Worm (Caenorhabditis elegans) whole organism, L4 larva: ENCODE measurements around the gene ltah-1.2.

Source experiments
- F26F4.8 ChIP-seq: fragments of 200-800 bp; sonication (Bioruptor generic); conservative IDR thresholded peaks from 2 replicates; pipeline ENCODE4 v1.3.6; 2022; ENCODE audit warnings: missing genetic modification characterization, missing compliant biosample characterization
- F49E8.2 ChIP-seq: sonication (generic microtip); optimal IDR thresholded peaks from 2 replicates; lab custom pipeline; 2016; ENCODE audit warnings: missing compliant biosample characterization, mild to moderate bottlenecking, missing genetic modification characterization, borderline replicate concordance
- aha-1 ChIP-seq: fragments of 150-350 bp; peaks from one replicate; lab custom pipeline; 2014; ENCODE audit warnings: missing biosample characterization, missing genetic modification characterization
- aly-2 ChIP-seq: sonication (generic microtip); optimal IDR thresholded peaks from 2 replicates; lab custom pipeline; 2018; ENCODE audit warnings: missing biosample characterization, missing genetic modification characterization
- ama-1 ChIP-seq: fragments of 150-350 bp; optimal IDR thresholded peaks from 2 replicates; lab custom pipeline; 2014; ENCODE audit warnings: inconsistent platforms, mixed read lengths
- arid-1 ChIP-seq: fragments of 200-800 bp; sonication (Bioruptor generic); conservative IDR thresholded peaks from 2 replicates; pipeline ENCODE4 v1.3.6; 2022; ENCODE audit warnings: missing genetic modification reagents, missing genetic modification characterization, missing compliant biosample characterization
- attf-4 ChIP-seq: sonication (generic microtip); optimal IDR thresholded peaks from 3 replicates; lab custom pipeline; 2017; ENCODE audit warnings: missing biosample characterization, missing genetic modification characterization
- ceh-28 ChIP-seq: fragments of 150-350 bp; optimal IDR thresholded peaks from 2 replicates; lab custom pipeline; 2014; ENCODE audit warnings: missing biosample characterization, missing genetic modification reagents, missing genetic modification characterization
- ceh-62 ChIP-seq: sonication (generic microtip); optimal IDR thresholded peaks from 2 replicates; lab custom pipeline; 2017; ENCODE audit warnings: missing biosample characterization, missing genetic modification characterization
- ctbp-1 ChIP-seq: fragments of 200-800 bp; sonication (Bioruptor generic); IDR thresholded peaks from 2 replicates; pipeline ENCODE4 v1.3.6; 2022; ENCODE audit warnings: missing genetic modification reagents, missing genetic modification characterization, missing compliant biosample characterization
- daf-16 ChIP-seq, 3 experiments: sonication (generic microtip); optimal IDR thresholded peaks; 2 replicates each; lab custom pipeline; 2016 to 2017; ENCODE audit warnings: missing genetic modification characterization in 3 of 3, missing genetic modification reagents in 3 of 3, mild to moderate bottlenecking in 2 of 3, missing compliant biosample characterization in 2 of 3, missing biosample characterization in 1 of 3, moderate library complexity in 1 of 3
- dmd-6 ChIP-seq: fragments of 200-800 bp; sonication (Bioruptor generic); IDR thresholded peaks from 2 replicates; pipeline ENCODE4 v1.3.6; 2022; ENCODE audit warnings: missing genetic modification reagents, missing genetic modification characterization, missing compliant biosample characterization
- dmd-8 ChIP-seq: fragments of 200-800 bp; sonication (Bioruptor generic); IDR thresholded peaks from 2 replicates; pipeline ENCODE4 v1.3.6; 2022; ENCODE audit warnings: missing genetic modification characterization, missing compliant biosample characterization
- dmd-9 ChIP-seq: fragments of 200-800 bp; sonication (Bioruptor generic); IDR thresholded peaks from 2 replicates; pipeline ENCODE4 v1.3.6; 2022; ENCODE audit warnings: missing genetic modification reagents, missing genetic modification characterization, missing compliant biosample characterization
- dpl-1 ChIP-seq: fragments of 150-350 bp; optimal IDR thresholded peaks from 2 replicates; lab custom pipeline; 2014; ENCODE audit warnings: missing biosample characterization, missing genetic modification reagents, missing genetic modification characterization
- duxl-1 ChIP-seq: sonication (generic microtip); optimal IDR thresholded peaks from 2 replicates; lab custom pipeline; 2016; ENCODE audit warnings: mild to moderate bottlenecking, missing genetic modification characterization, moderate library complexity, missing compliant biosample characterization; ENCODE audit not compliant: poor library complexity
- egl-27 ChIP-seq: sonication (generic microtip); optimal IDR thresholded peaks from 3 replicates; lab custom pipeline; 2017; ENCODE audit warnings: missing biosample characterization, missing genetic modification reagents, missing genetic modification characterization
- egl-43 ChIP-seq: fragments of 200-800 bp; sonication (Bioruptor generic); IDR thresholded peaks from 2 replicates; pipeline ENCODE4 v1.3.6; 2022; ENCODE audit warnings: missing genetic modification reagents, missing genetic modification characterization, missing compliant biosample characterization
- fkh-10 ChIP-seq: fragments of 150-350 bp; optimal IDR thresholded peaks from 2 replicates; lab custom pipeline; 2014; ENCODE audit warnings: missing biosample characterization, missing genetic modification reagents, missing genetic modification characterization
- fos-1 ChIP-seq: fragments of 150-350 bp; optimal IDR thresholded peaks from 2 replicates; lab custom pipeline; 2014; ENCODE audit warnings: missing biosample characterization, missing genetic modification characterization
- hlh-30 ChIP-seq: sonication (generic microtip); optimal IDR thresholded peaks from 2 replicates; lab custom pipeline; 2017; ENCODE audit warnings: antibody characterized with exemption, mild to moderate bottlenecking, missing genetic modification characterization, missing compliant biosample characterization; ENCODE audit not compliant: insufficient read depth
- lin-1 ChIP-seq: fragments of 200-800 bp; sonication (Bioruptor generic); IDR thresholded peaks from 2 replicates; pipeline ENCODE4 v1.3.6; 2022; ENCODE audit warnings: missing genetic modification reagents, missing genetic modification characterization, missing compliant biosample characterization
- lin-13 ChIP-seq: fragments of 150-350 bp; optimal IDR thresholded peaks from 2 replicates; lab custom pipeline; 2014; ENCODE audit warnings: missing biosample characterization, missing genetic modification reagents, missing genetic modification characterization
- lin-39 ChIP-seq: fragments of 150-350 bp; optimal IDR thresholded peaks from 2 replicates; lab custom pipeline; 2014; ENCODE audit warnings: missing biosample characterization, missing genetic modification reagents, missing genetic modification characterization
- lir-3 ChIP-seq: sonication (generic microtip); optimal IDR thresholded peaks from 2 replicates; lab custom pipeline; 2016; ENCODE audit warnings: mild to moderate bottlenecking, missing genetic modification characterization, missing compliant biosample characterization
- lsy-2 ChIP-seq, 2 experiments: fragments of 150-350 bp in 1 of 2; sonication (generic microtip) in 1 of 2; optimal IDR thresholded peaks; 2 replicates each; lab custom pipeline; 2014 to 2017; ENCODE audit warnings: missing biosample characterization in 2 of 2, missing genetic modification characterization in 2 of 2
- mdt-29 ChIP-seq: fragments of 200-800 bp; sonication (Bioruptor generic); IDR thresholded peaks from 2 replicates; pipeline ENCODE4 v1.3.6; 2022; ENCODE audit warnings: missing genetic modification reagents, missing genetic modification characterization, missing compliant biosample characterization
- mxl-2 ChIP-seq: fragments of 200-800 bp; sonication (Bioruptor generic); conservative IDR thresholded peaks from 2 replicates; pipeline ENCODE4 v1.3.6; 2022; ENCODE audit warnings: missing genetic modification reagents, missing genetic modification characterization, missing compliant biosample characterization
- mxl-3 ChIP-seq: fragments of 200-800 bp; sonication (Bioruptor generic); optimal IDR thresholded peaks from 2 replicates; lab custom pipeline; 2018; ENCODE audit warnings: mild to moderate bottlenecking, missing genetic modification characterization, missing compliant biosample characterization
- nhr-10 ChIP-seq: fragments of 150-350 bp; optimal IDR thresholded peaks from 2 replicates; lab custom pipeline; 2014; ENCODE audit warnings: missing biosample characterization, missing genetic modification characterization
- nhr-102 ChIP-seq: sonication (generic microtip); optimal IDR thresholded peaks from 2 replicates; lab custom pipeline; 2016; ENCODE audit warnings: mild to moderate bottlenecking, missing genetic modification characterization, moderate library complexity, missing compliant biosample characterization
- nhr-11 ChIP-seq: fragments of 150-350 bp; optimal IDR thresholded peaks from 2 replicates; lab custom pipeline; 2014; ENCODE audit warnings: missing biosample characterization, missing genetic modification characterization
- nhr-111 ChIP-seq: fragments of 200-800 bp; sonication (Bioruptor generic); optimal IDR thresholded peaks from 2 replicates; lab custom pipeline; 2018; ENCODE audit warnings: mild to moderate bottlenecking, missing genetic modification characterization, missing compliant biosample characterization
- nhr-237 ChIP-seq: sonication (generic microtip); optimal IDR thresholded peaks from 2 replicates; lab custom pipeline; 2017; ENCODE audit warnings: missing biosample characterization, missing genetic modification characterization
- nhr-25 ChIP-seq: sonication (generic microtip); optimal IDR thresholded peaks from 2 replicates; lab custom pipeline; 2017; ENCODE audit warnings: missing genetic modification characterization, mild to moderate bottlenecking, missing compliant biosample characterization, antibody characterized with exemption, moderate library complexity, borderline replicate concordance; ENCODE audit not compliant: insufficient read depth
- nhr-28 ChIP-seq: fragments of 150-350 bp; optimal IDR thresholded peaks from 2 replicates; lab custom pipeline; 2014; ENCODE audit warnings: missing biosample characterization, missing genetic modification characterization
- nhr-77 ChIP-seq: fragments of 150-350 bp; optimal IDR thresholded peaks from 2 replicates; lab custom pipeline; 2014; ENCODE audit warnings: missing biosample characterization, missing genetic modification characterization
- pha-4 ChIP-seq, 2 experiments: fragments of 150-350 bp in 1 of 2; fragments of 200-800 bp in 1 of 2; sonication (Bioruptor generic) in 1 of 2; IDR thresholded peaks in 1 of 2; optimal IDR thresholded peaks in 1 of 2; 2 replicates each; pipeline versions ENCODE4 v1.3.6 to Lab custom; 2014 to 2022; ENCODE audit warnings: missing genetic modification characterization in 2 of 2, missing genetic modification reagents in 2 of 2, missing biosample characterization in 1 of 2, missing compliant biosample characterization in 1 of 2
- php-3 ChIP-seq: fragments of 200-800 bp; sonication (Bioruptor generic); IDR thresholded peaks from 2 replicates; pipeline ENCODE4 v1.3.6; 2022; ENCODE audit warnings: missing genetic modification reagents, missing genetic modification characterization, missing compliant biosample characterization
- rbr-2 ChIP-seq: sonication (generic microtip); optimal IDR thresholded peaks from 2 replicates; lab custom pipeline; 2016; ENCODE audit warnings: missing genotype, missing genetic modification characterization, missing compliant biosample characterization
- skn-1 ChIP-seq: fragments of 150-350 bp; optimal IDR thresholded peaks from 2 replicates; lab custom pipeline; 2014; ENCODE audit warnings: missing biosample characterization, missing genetic modification characterization
- snpc-4 ChIP-seq: fragments of 150-350 bp; optimal IDR thresholded peaks from 2 replicates; lab custom pipeline; 2014; ENCODE audit warnings: missing biosample characterization, missing genetic modification characterization
- spr-1 ChIP-seq: sonication (generic microtip); optimal IDR thresholded peaks from 2 replicates; lab custom pipeline; 2016; ENCODE audit warnings: mild to moderate bottlenecking, missing genetic modification characterization, missing compliant biosample characterization
- spr-3 ChIP-seq: fragments of 200-800 bp; sonication (Bioruptor generic); optimal IDR thresholded peaks from 2 replicates; lab custom pipeline; 2018; ENCODE audit warnings: mild to moderate bottlenecking, missing genetic modification characterization, missing compliant biosample characterization
- unc-62 ChIP-seq, 3 experiments: fragments of 150-350 bp in 1 of 3; sonication (generic microtip); optimal IDR thresholded peaks in 2 of 3; peaks in 1 of 3; 1 replicate in 1 of 3; 2 replicates in 2 of 3; lab custom pipeline; 2014 to 2017; ENCODE audit warnings: missing biosample characterization in 3 of 3, missing genetic modification characterization in 3 of 3, missing genetic modification reagents in 3 of 3, missing genotype in 1 of 3
- zfp-3 ChIP-seq: fragments of 200-800 bp; sonication (Bioruptor generic); conservative IDR thresholded peaks from 2 replicates; pipeline ENCODE4 v1.3.6; 2022; ENCODE audit warnings: missing genetic modification reagents, missing genetic modification characterization, missing compliant biosample characterization
- ztf-7 ChIP-seq: fragments of 150-350 bp; optimal IDR thresholded peaks from 2 replicates; lab custom pipeline; 2014; ENCODE audit warnings: missing biosample characterization, missing genetic modification characterization

Gene ltah-1.2

ce11 chrIV:3653420-3653823 is 40.5 kb upstream of the ltah-1.2 start (continued):
- peak; percentile 94 for TF ChIP-seq nhr-28 (tag; lab: Kevin White, UChicago)
- TF ChIP-seq nhr-10 (tag; lab: Kevin White, UChicago) = peak; percentile 82
- TF ChIP-seq egl-43 (GFP tag; lab: Robert Waterston, UW) = no peak
- TF ChIP-seq fos-1 (tag; lab: Kevin White, UChicago) = no peak
- TF ChIP-seq ceh-28 = no peak
- TF ChIP-seq php-3 (GFP tag; lab: Robert Waterston, UW) = peak; percentile 68
- TF ChIP-seq lir-3 (tag; lab: Kevin White, UChicago) = no peak
- no peak for TF ChIP-seq zfp-3
- TF ChIP-seq fkh-10 (GFP tag; lab: Kevin White, UChicago) = no peak
- no peak for TF ChIP-seq snpc-4
- TF ChIP-seq F26F4.8 (GFP tag; lab: Robert Waterston, UW) = no peak
- TF ChIP-seq F49E8.2 (tag; lab: Kevin White, UChicago) = no peak
- no peak for TF ChIP-seq duxl-1
- TF ChIP-seq ctbp-1 (GFP tag; lab: Robert Waterston, UW) = no peak
- TF ChIP-seq mxl-3 (GFP tag; lab: Kevin White, UChicago) = peak; percentile 70
- peak; percentile 31 for TF ChIP-seq nhr-11
- peak; percentile 52 for TF ChIP-seq nhr-102 (tag; lab: Kevin White, UChicago)
- no peak for TF ChIP-seq attf-4 (tag; lab: Kevin White, UChicago)
- no peak for TF ChIP-seq ama-1 (lab: Kevin White, UChicago)
- no peak for TF ChIP-seq nhr-237
- TF ChIP-seq mdt-29 (GFP tag; lab: Robert Waterston, UW) = no peak
- no peak for TF ChIP-seq unc-62 (GFP tag; optimal IDR thresholded peaks at IDR 0.05 in 1 of 2; lab: Kevin White, UChicago)
- no peak for TF ChIP-seq unc-62 (tag; optimal IDR thresholded peaks at IDR 0.05; lab: Kevin White, UChicago)

ce11 chrIV:3652784-3653383 is 40.0 kb upstream of the ltah-1.2 start:
- TF ChIP-seq F26F4.8 (GFP tag; lab: Robert Waterston, UW) (no peak), lin-1 (GFP tag; lab: Robert Waterston, UW) (no peak), ceh-62 (tag; lab: Kevin White, UChicago) (no peak), dmd-8 (GFP tag; lab: Robert Waterston, UW) (no peak), spr-3 (GFP tag; lab: Kevin White, UChicago) (no peak), lin-13 (GFP tag; lab: Kevin White, UChicago) (no peak), rbr-2 (no peak), skn-1 (tag; lab: Kevin White, UChicago) (no peak), spr-1 (tag; lab: Kevin White, UChicago) (no peak), nhr-25 (no peak), hlh-30 (tag; lab: Kevin White, UChicago) (no peak)

DNA sequence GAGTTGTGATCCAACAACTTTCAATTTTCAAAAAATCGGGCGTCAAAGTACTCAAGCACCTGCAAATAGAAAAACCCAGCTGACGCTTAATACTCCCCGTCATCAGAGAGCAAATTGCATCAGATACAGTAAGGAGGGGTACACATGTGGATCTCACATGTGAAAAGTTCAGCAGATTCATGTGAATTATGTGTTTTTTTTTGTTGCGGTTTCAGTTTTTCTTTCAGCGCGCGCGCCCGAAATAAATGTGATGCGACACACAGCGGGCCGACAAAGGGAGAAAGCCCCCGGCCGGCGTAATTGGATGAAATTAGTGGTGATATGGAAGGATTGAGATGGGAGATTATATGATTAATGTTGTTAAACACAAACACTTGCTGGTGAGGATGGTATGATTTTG is 39.4 kb upstream of the ltah-1.2 start:
- TF ChIP-seq lin-39 (tag; lab: Kevin White, UChicago) (no peak), aly-2 (tag; lab: Kevin White, UChicago) (no peak), nhr-77 (tag; lab: Kevin White, UChicago) (no peak), nhr-111 (GFP tag; lab: Kevin White, UChicago) (no peak), lsy-2 (tag; optimal IDR thresholded peaks at IDR 0.05; lab: Kevin White, UChicago) (peak in 1 of 2 experiments; percentile 21), hlh-30 (tag; lab: Kevin White, UChicago) (peak; percentile 72), dmd-9 (GFP tag; lab: Robert Waterston, UW) (no peak), dmd-8 (GFP tag; lab: Robert Waterston, UW) (no peak), mxl-3 (GFP tag; lab: Kevin White, UChicago) (peak; percentile 59), egl-27 (no peak), duxl-1 (no peak), php-3 (GFP tag; lab: Robert Waterston, UW) (no peak), pha-4 (GFP tag; IDR thresholded peaks at IDR 0.05; lab: Robert Waterston, UW) (no peak), pha-4 (tag; optimal IDR thresholded peaks at IDR 0.05; lab: Kevin White, UChicago) (no peak), arid-1 (no peak), dpl-1 (GFP tag; lab: Kevin White, UChicago) (no peak), aha-1 (no peak), dmd-6 (GFP tag; lab: Robert Waterston, UW) (peak; percentile 60), lir-3 (tag; lab: Kevin White, UChicago) (no peak), ceh-62 (tag; lab: Kevin White, UChicago) (no peak), ztf-7 (tag; lab: Kevin White, UChicago) (no peak), daf-16 (GFP tag; optimal IDR thresholded peaks at IDR 0.05; lab: Kevin White, UChicago) (no peak), daf-16 (tag; optimal IDR thresholded peaks at IDR 0.05; lab: Kevin White, UChicago) (peak; percentile 27), mxl-2 (GFP tag; lab: Robert Waterston, UW) (peak; percentile 90)
